Worm (Caenorhabditis elegans) whole organism, L1 larva: Measurements from ENCODE around the gene atf-4.

Experiments
- C04F5.9 ChIP-seq: sonication (generic microtip); optimal IDR thresholded peaks from 2 replicates; lab custom pipeline; 2016; ENCODE audit warnings: missing genetic modification characterization, missing compliant biosample characterization
- C16A3.4 ChIP-seq: fragments of 150-350 bp; optimal IDR thresholded peaks from 2 replicates; lab custom pipeline; 2014; ENCODE audit warnings: missing biosample characterization, missing genetic modification characterization
- aly-2 ChIP-seq: fragments of 150-350 bp; optimal IDR thresholded peaks from 2 replicates; lab custom pipeline; 2014; ENCODE audit warnings: missing biosample characterization, missing genetic modification characterization
- ama-1 ChIP-seq: fragments of 150-350 bp; optimal IDR thresholded peaks from 2 replicates; lab custom pipeline; 2014
- ceh-63 ChIP-seq: fragments of 200-800 bp; sonication (Bioruptor generic); optimal IDR thresholded peaks from 2 replicates; lab custom pipeline; 2018; ENCODE audit warnings: mild to moderate bottlenecking, missing genetic modification characterization, missing compliant biosample characterization
- ceh-82 ChIP-seq, 3 experiments: fragments of 150-350 bp in 1 of 3; sonication (generic microtip) in 2 of 3; optimal IDR thresholded peaks; 2 replicates each; lab custom pipeline; 2014 to 2017; ENCODE audit warnings: missing biosample characterization in 3 of 3, missing genetic modification characterization in 3 of 3
- dsc-1 ChIP-seq: sonication (generic microtip); optimal IDR thresholded peaks from 2 replicates; lab custom pipeline; 2016; ENCODE audit warnings: mild to moderate bottlenecking, missing genetic modification characterization, missing compliant biosample characterization
- efl-3 ChIP-seq: fragments of 200-800 bp; sonication (Bioruptor generic); optimal IDR thresholded peaks from 2 replicates; lab custom pipeline; 2018; ENCODE audit warnings: mild to moderate bottlenecking, missing genetic modification characterization, missing compliant biosample characterization
- egl-13 ChIP-seq: sonication (generic microtip); optimal IDR thresholded peaks from 2 replicates; lab custom pipeline; 2016; ENCODE audit warnings: missing genotype, missing genetic modification reagents, missing genetic modification characterization, missing compliant biosample characterization
- elt-2 ChIP-seq: sonication (generic microtip); optimal IDR thresholded peaks from 2 replicates; lab custom pipeline; 2016; ENCODE audit warnings: missing genetic modification characterization, mild to moderate bottlenecking, inconsistent platforms, missing compliant biosample characterization, missing genetic modification reagents
- fkh-4 ChIP-seq: sonication (generic microtip); optimal IDR thresholded peaks from 2 replicates; lab custom pipeline; 2016; ENCODE audit warnings: missing compliant biosample characterization, missing genetic modification characterization, borderline replicate concordance
- fkh-8 ChIP-seq: sonication (generic microtip); optimal IDR thresholded peaks from 2 replicates; lab custom pipeline; 2016; ENCODE audit warnings: mild to moderate bottlenecking, missing genetic modification characterization, missing compliant biosample characterization
- fos-1 ChIP-seq: fragments of 150-350 bp; optimal IDR thresholded peaks from 2 replicates; lab custom pipeline; 2014; ENCODE audit warnings: missing biosample characterization, missing genetic modification characterization
- grh-1 ChIP-seq: fragments of 200-800 bp; sonication (Bioruptor generic); IDR thresholded peaks from 2 replicates; pipeline ENCODE4 v1.3.6; 2022; ENCODE audit warnings: missing genetic modification reagents, missing genetic modification characterization, missing compliant biosample characterization
- irx-1 ChIP-seq: sonication (generic microtip); optimal IDR thresholded peaks from 2 replicates; lab custom pipeline; 2016; ENCODE audit warnings: missing genetic modification characterization, missing compliant biosample characterization
- isw-1 ChIP-seq: fragments of 200-800 bp; sonication (Bioruptor generic); IDR thresholded peaks from 2 replicates; pipeline ENCODE4 v1.3.6; 2022; ENCODE audit warnings: missing genetic modification characterization, missing compliant biosample characterization
- lin-14 ChIP-seq: fragments of 200-800 bp; sonication (Bioruptor generic); optimal IDR thresholded peaks from 2 replicates; lab custom pipeline; 2018; ENCODE audit warnings: mild to moderate bottlenecking, missing genetic modification characterization, moderate library complexity, missing compliant biosample characterization
- lin-35 ChIP-seq, 2 experiments: fragments of 150-350 bp; optimal IDR thresholded peaks; 2 replicates each; lab custom pipeline; 2014; ENCODE audit warnings: missing biosample characterization in 2 of 2, missing genetic modification characterization in 2 of 2, missing genetic modification reagents in 2 of 2
- lir-3 ChIP-seq: sonication (generic microtip); optimal IDR thresholded peaks from 2 replicates; lab custom pipeline; 2016; ENCODE audit warnings: mild to moderate bottlenecking, missing genetic modification characterization, moderate library complexity, missing compliant biosample characterization; ENCODE audit not compliant: poor library complexity
- lsy-2 ChIP-seq, 2 experiments: fragments of 150-350 bp; optimal IDR thresholded peaks; 2 replicates each; lab custom pipeline; 2014; ENCODE audit warnings: missing biosample characterization in 2 of 2, missing genetic modification characterization in 2 of 2
- mdl-1 ChIP-seq, 2 experiments: fragments of 150-350 bp; optimal IDR thresholded peaks; 2 replicates each; lab custom pipeline; 2014 to 2017; ENCODE audit warnings: missing biosample characterization in 2 of 2, missing genetic modification characterization in 2 of 2, inconsistent platforms in 1 of 2
- mep-1 ChIP-seq: fragments of 150-350 bp; optimal IDR thresholded peaks from 2 replicates; lab custom pipeline; 2014; ENCODE audit warnings: missing biosample characterization, missing genetic modification characterization
- nhr-11 ChIP-seq: fragments of 150-350 bp; optimal IDR thresholded peaks from 2 replicates; lab custom pipeline; 2014; ENCODE audit warnings: missing biosample characterization, missing genetic modification characterization
- nhr-12 ChIP-seq: sonication (generic microtip); optimal IDR thresholded peaks from 2 replicates; lab custom pipeline; 2017; ENCODE audit warnings: missing biosample characterization, missing genetic modification characterization
- nhr-19 ChIP-seq: fragments of 200-800 bp; sonication (Bioruptor generic); conservative IDR thresholded peaks from 2 replicates; pipeline ENCODE4 v1.3.6; 2022; ENCODE audit warnings: missing genetic modification characterization, missing compliant biosample characterization
- nhr-20 ChIP-seq: sonication (generic microtip); optimal IDR thresholded peaks from 2 replicates; lab custom pipeline; 2016; ENCODE audit warnings: mild to moderate bottlenecking, missing genetic modification characterization, missing compliant biosample characterization
- nhr-47 ChIP-seq: sonication (generic microtip); optimal IDR thresholded peaks from 2 replicates; lab custom pipeline; 2016; ENCODE audit warnings: mild to moderate bottlenecking, missing genetic modification characterization, moderate library complexity, missing compliant biosample characterization
- nhr-71 ChIP-seq: sonication (generic microtip); optimal IDR thresholded peaks from 2 replicates; lab custom pipeline; 2016; ENCODE audit warnings: mild to moderate bottlenecking, missing genetic modification characterization, moderate library complexity, missing compliant biosample characterization
- nhr-77 ChIP-seq: fragments of 150-350 bp; optimal IDR thresholded peaks from 2 replicates; lab custom pipeline; 2014; ENCODE audit warnings: missing biosample characterization, missing genetic modification characterization
- nhr-90 ChIP-seq: sonication (generic microtip); optimal IDR thresholded peaks from 2 replicates; lab custom pipeline; 2016; ENCODE audit warnings: mild to moderate bottlenecking, missing genetic modification characterization, missing compliant biosample characterization; ENCODE audit not compliant: poor library complexity
- pax-3 ChIP-seq: fragments of 200-800 bp; sonication (Bioruptor generic); optimal IDR thresholded peaks from 2 replicates; lab custom pipeline; 2018; ENCODE audit warnings: mild to moderate bottlenecking, missing genetic modification characterization, moderate library complexity, missing compliant biosample characterization
- rnt-1 ChIP-seq: sonication (generic microtip); optimal IDR thresholded peaks from 2 replicates; lab custom pipeline; 2016; ENCODE audit warnings: mild to moderate bottlenecking, missing genetic modification characterization, moderate library complexity, missing compliant biosample characterization
- skn-1 ChIP-seq: fragments of 150-350 bp; optimal IDR thresholded peaks from 2 replicates; lab custom pipeline; 2014; ENCODE audit warnings: missing biosample characterization, missing genetic modification characterization
- snpc-4 ChIP-seq: fragments of 150-350 bp; optimal IDR thresholded peaks from 2 replicates; lab custom pipeline; 2014; ENCODE audit warnings: missing biosample characterization, missing genetic modification characterization
- snu-23 ChIP-seq: sonication (generic microtip); optimal IDR thresholded peaks from 2 replicates; lab custom pipeline; 2016; ENCODE audit warnings: missing genetic modification characterization, missing compliant biosample characterization
- sptf-1 ChIP-seq: fragments of 150-350 bp; optimal IDR thresholded peaks from 2 replicates; lab custom pipeline; 2014; ENCODE audit warnings: missing biosample characterization, missing genetic modification characterization
- sup-37 ChIP-seq: fragments of 200-800 bp; sonication (Bioruptor generic); optimal IDR thresholded peaks from 2 replicates; lab custom pipeline; 2018; ENCODE audit warnings: mild to moderate bottlenecking, missing genetic modification characterization, missing compliant biosample characterization
- swsn-7 ChIP-seq: sonication (generic microtip); optimal IDR thresholded peaks from 2 replicates; lab custom pipeline; 2016; ENCODE audit warnings: missing genetic modification characterization, missing compliant biosample characterization
- tbx-2 ChIP-seq: sonication (generic microtip); optimal IDR thresholded peaks from 2 replicates; lab custom pipeline; 2016; ENCODE audit warnings: missing genetic modification characterization, missing compliant biosample characterization
- unc-30 ChIP-seq: sonication (generic microtip); optimal IDR thresholded peaks from 2 replicates; lab custom pipeline; 2017; ENCODE audit warnings: missing biosample characterization, missing genetic modification characterization
- unc-86 ChIP-seq: sonication (generic microtip); optimal IDR thresholded peaks from 2 replicates; lab custom pipeline; 2016; ENCODE audit warnings: missing genetic modification characterization, missing compliant biosample characterization
- zip-4 ChIP-seq: fragments of 200-800 bp; sonication (Bioruptor generic); optimal IDR thresholded peaks from 2 replicates; lab custom pipeline; 2018; ENCODE audit warnings: mild to moderate bottlenecking, missing genetic modification characterization, moderate library complexity, missing compliant biosample characterization
- ztf-11 ChIP-seq, 2 experiments: sonication (generic microtip); optimal IDR thresholded peaks; 2 replicates each; lab custom pipeline; 2016 to 2017; ENCODE audit warnings: missing genetic modification characterization in 2 of 2, missing biosample characterization in 1 of 2, missing compliant biosample characterization in 1 of 2
- ztf-4 ChIP-seq: fragments of 150-350 bp; optimal IDR thresholded peaks from 2 replicates; lab custom pipeline; 2014; ENCODE audit warnings: missing biosample characterization, missing genetic modification characterization

The atf-4 gene

ce11 chrX:14804706-14805105 lies 5.9 kb downstream of the atf-4 start:
- no peak for TF ChIP-seq irx-1 (tag; lab: Kevin White, UChicago)
- peak; percentile 23 for TF ChIP-seq swsn-7 (tag; lab: Kevin White, UChicago)
- TF ChIP-seq dsc-1 (tag; lab: Kevin White, UChicago), result peak; percentile 18
- peak; percentile 26 for TF ChIP-seq mep-1 (tag; lab: Kevin White, UChicago)
- peak; percentile 37 for TF ChIP-seq nhr-20 (tag; lab: Kevin White, UChicago)
- peak; percentile 54 for TF ChIP-seq nhr-90 (tag; lab: Kevin White, UChicago)
- TF ChIP-seq elt-2 (tag; lab: Kevin White, UChicago), result peak; percentile 44
- TF ChIP-seq mdl-1 (tag; optimal IDR thresholded peaks at IDR 0.05; lab: Kevin White, UChicago), result peak in 1 of 2 experiments; percentile 39
- TF ChIP-seq ama-1 (lab: Kevin White, UChicago), result no peak
- TF ChIP-seq unc-86 (tag; lab: Kevin White, UChicago), result no peak
- TF ChIP-seq nhr-12 (tag; lab: Kevin White, UChicago), result no peak
- no peak for TF ChIP-seq snpc-4 (tag; lab: Kevin White, UChicago)
- TF ChIP-seq lin-14, result peak; percentile 43
- TF ChIP-seq nhr-77 (tag; lab: Kevin White, UChicago), result peak; percentile 20
- peak; percentile 35 for TF ChIP-seq nhr-19 (GFP tag; lab: Robert Waterston, UW)
- peak; percentile 19 for TF ChIP-seq skn-1 (tag; lab: Kevin White, UChicago)
- TF ChIP-seq snu-23 (GFP tag; lab: Kevin White, UChicago), result peak; percentile 41
- TF ChIP-seq C16A3.4 (tag; lab: Kevin White, UChicago), result peak; percentile 39
- peak; percentile 11 for TF ChIP-seq lir-3 (tag; lab: Kevin White, UChicago)
- TF ChIP-seq tbx-2 (tag; lab: Kevin White, UChicago), result peak; percentile 24
- TF ChIP-seq ztf-11 (tag; optimal IDR thresholded peaks at IDR 0.05; lab: Kevin White, UChicago), result no peak
- peak in 1 of 3 experiments; percentile 22 for TF ChIP-seq ceh-82 (tag; optimal IDR thresholded peaks at IDR 0.05; lab: Kevin White, UChicago)
- TF ChIP-seq nhr-47 (tag; lab: Kevin White, UChicago), result peak; percentile 51
- no peak for TF ChIP-seq C04F5.9 (tag; lab: Kevin White, UChicago)
- TF ChIP-seq rnt-1, result peak; percentile 60
- TF ChIP-seq lsy-2 (tag; optimal IDR thresholded peaks at IDR 0.05; lab: Kevin White, UChicago), result peak; percentile 11 to 44
- TF ChIP-seq nhr-71, result peak; percentile 50
- TF ChIP-seq, all 84 proteins: peak for 20

DNA sequence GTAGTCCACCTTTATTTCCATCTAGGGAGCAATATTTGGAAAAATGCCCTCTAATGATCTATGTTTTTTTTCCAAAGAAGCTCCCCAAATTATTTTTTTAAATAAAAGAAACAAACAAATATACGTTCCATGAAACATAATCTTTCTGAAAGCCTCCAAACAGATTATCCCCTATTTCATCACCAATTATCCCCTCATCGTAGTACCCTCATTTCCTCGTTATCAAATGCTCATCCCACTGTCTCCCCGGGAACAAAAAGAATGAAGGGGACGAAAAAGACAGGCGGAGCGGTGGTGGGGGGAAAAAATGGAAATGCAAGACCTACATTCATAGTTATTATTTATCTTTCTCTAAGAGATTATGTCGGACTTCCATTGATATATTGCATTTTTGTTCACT lies 13.2 kb downstream of the atf-4 start:
- TF ChIP-seq fos-1 (tag; lab: Kevin White, UChicago) (no peak), dsc-1 (tag; lab: Kevin White, UChicago) (peak; percentile 94)

- TF ChIP-seq sup-37 (GFP tag; lab: Kevin White, UChicago), result no peak
- no peak for TF ChIP-seq lin-35 (GFP tag; optimal IDR thresholded peaks at IDR 0.05; lab: Kevin White, UChicago)
- no peak for TF ChIP-seq nhr-19 (GFP tag; lab: Robert Waterston, UW)
- no peak for TF ChIP-seq mep-1 (tag; lab: Kevin White, UChicago)
- TF ChIP-seq, all 84 proteins: peak for 0
Observed at ce11 chrX:14794170-14794569, 16.4 kb downstream of the atf-4 start.

- TF ChIP-seq C16A3.4 (tag; lab: Kevin White, UChicago), result no peak
- no peak for TF ChIP-seq skn-1 (tag; lab: Kevin White, UChicago)
- TF ChIP-seq snpc-4 (tag; lab: Kevin White, UChicago), result no peak
- no peak for TF ChIP-seq nhr-11
- TF ChIP-seq fkh-4 (tag; lab: Kevin White, UChicago), result no peak
- TF ChIP-seq ceh-63 (GFP tag; lab: Kevin White, UChicago), result no peak
- TF ChIP-seq sptf-1, result no peak
- no peak for TF ChIP-seq tbx-2 (tag; lab: Kevin White, UChicago)
- no peak for TF ChIP-seq ztf-4 (tag; lab: Kevin White, UChicago)
- TF ChIP-seq nhr-19 (GFP tag; lab: Robert Waterston, UW), result 0 out of 2 replicates have a peak, but pooled peaks have one; percentile 3
- no peak for TF ChIP-seq unc-30
- no peak for TF ChIP-seq aly-2 (tag; lab: Kevin White, UChicago)
- no peak for TF ChIP-seq zip-4 (GFP tag; lab: Kevin White, UChicago)
- TF ChIP-seq unc-86 (tag; lab: Kevin White, UChicago), result no peak
- no peak for TF ChIP-seq fos-1 (tag; lab: Kevin White, UChicago)
- peak; percentile 62 for TF ChIP-seq elt-2 (tag; lab: Kevin White, UChicago)
- TF ChIP-seq lin-14, result no peak
- TF ChIP-seq efl-3 (GFP tag; lab: Kevin White, UChicago), result no peak
- TF ChIP-seq fkh-8 (tag; lab: Kevin White, UChicago), result no peak
- TF ChIP-seq irx-1 (tag; lab: Kevin White, UChicago), result no peak
- no peak for TF ChIP-seq egl-13 (tag; lab: Kevin White, UChicago)
- TF ChIP-seq dsc-1 (tag; lab: Kevin White, UChicago), result peak; percentile 68
- no peak for TF ChIP-seq grh-1 (GFP tag; lab: Robert Waterston, UW)
- TF ChIP-seq nhr-47 (tag; lab: Kevin White, UChicago), result no peak
- TF ChIP-seq ceh-82 (tag; optimal IDR thresholded peaks at IDR 0.05; lab: Kevin White, UChicago), result no peak
- TF ChIP-seq isw-1, result no peak
- TF ChIP-seq pax-3 (tag; lab: Kevin White, UChicago), result peak; percentile 60
Observed at ce11 chrX:14793198-14793747, 17.3 kb downstream of the atf-4 start, which contains the start of gene sprr-2. TSS of gene sprr-2 (plus strand) at chrX:14793445.
